Worm (Caenorhabditis elegans): ENCODE data around the gene hpo-25.

DNA sequence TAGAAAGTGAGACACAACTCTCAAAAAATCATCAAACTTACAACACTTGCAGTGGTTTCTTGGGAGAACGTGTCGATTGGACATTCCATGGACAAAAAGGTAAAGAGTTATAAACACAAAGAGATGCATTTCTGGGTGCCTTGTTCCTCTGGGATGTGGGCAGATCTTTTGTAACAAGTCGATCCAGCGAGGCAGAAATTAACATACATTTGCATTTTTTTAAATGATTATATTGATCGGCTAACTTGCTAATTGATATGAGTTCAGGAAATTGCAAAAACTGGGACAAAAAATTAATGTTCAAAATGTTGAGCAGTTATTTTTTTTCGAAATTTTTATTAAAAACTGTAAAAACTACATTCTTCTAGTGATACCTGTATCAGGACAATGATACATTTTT lies 8.7 kb downstream of the hpo-25 start, which contains the start of gene F16G10.6:
- TF ChIP-seq nhr-11 (tag; optimal IDR thresholded peaks at IDR 0.05) (no peak), lin-13 (GFP tag; optimal IDR thresholded peaks at IDR 0.05) (no peak), aly-2 (tag; optimal IDR thresholded peaks at IDR 0.05) (no peak), fos-1 (tag; optimal IDR thresholded peaks at IDR 0.05) (no peak), mbf-1 (tag; optimal IDR thresholded peaks at IDR 0.05) (no peak)

Data from whole organism, L2 larva.